Fruit fly (Drosophila melanogaster) whole organism, pupa: ENCODE results near the gene CG13972.

ENCODE experiments used
- CG10348 ChIP-seq: fragments of 200-800 bp; sonication (Bioruptor generic); IDR thresholded peaks from 2 replicates; pipeline ENCODE4 v1.3.6; 2022; ENCODE audit warnings: missing biosample characterization, missing genetic modification characterization
- CG13204 ChIP-seq: fragments of 200-800 bp; sonication (Bioruptor generic); optimal IDR thresholded peaks from 2 replicates; lab custom pipeline; 2018; ENCODE audit warnings: missing biosample characterization, mild to moderate bottlenecking, missing genetic modification characterization, moderate library complexity
- CG17806 ChIP-seq: fragments of 200-800 bp; sonication (Bioruptor generic); optimal IDR thresholded peaks from 2 replicates; lab custom pipeline; 2018; ENCODE audit warnings: missing biosample characterization, mild to moderate bottlenecking, missing genetic modification characterization, moderate library complexity
- CG32121 ChIP-seq: fragments of 200-800 bp; sonication (Bioruptor generic); IDR thresholded peaks from 2 replicates; pipeline ENCODE4 v1.3.6; 2022; ENCODE audit warnings: missing biosample characterization, missing genetic modification characterization
- CG4496 ChIP-seq: fragments of 200-800 bp; sonication (Bioruptor generic); IDR thresholded peaks from 3 replicates; pipeline ENCODE4 v1.3.6; 2022; ENCODE audit warnings: missing biosample characterization, missing genetic modification characterization
- CG9948 ChIP-seq: fragments of 200-800 bp; sonication (Bioruptor generic); optimal IDR thresholded peaks from 2 replicates; lab custom pipeline; 2018; ENCODE audit warnings: missing biosample characterization, mild to moderate bottlenecking, missing genetic modification characterization, moderate library complexity
- D1 ChIP-seq: fragments of 200-800 bp; sonication (Bioruptor generic); optimal IDR thresholded peaks from 2 replicates; lab custom pipeline; 2018; ENCODE audit warnings: missing biosample characterization, mild to moderate bottlenecking, missing genetic modification characterization, moderate library complexity
- EcR ChIP-seq: fragments of 200-800 bp; sonication (Bioruptor generic); optimal IDR thresholded peaks from 3 replicates; lab custom pipeline; 2019; ENCODE audit warnings: missing biosample characterization, missing genetic modification characterization, mild to moderate bottlenecking, moderate library complexity, missing genetic modification reagents
- Ets98B ChIP-seq: fragments of 200-800 bp; sonication (Bioruptor generic); IDR thresholded peaks from 2 replicates; pipeline ENCODE4 v1.3.6; 2022; ENCODE audit warnings: missing biosample characterization, missing genetic modification characterization
- Pif1A ChIP-seq: fragments of 200-800 bp; sonication (Bioruptor generic); optimal IDR thresholded peaks from 3 replicates; lab custom pipeline; 2016; ENCODE audit warnings: missing biosample characterization, missing genetic modification characterization
- Pif1B ChIP-seq: fragments of 200-800 bp; sonication (Bioruptor generic); optimal IDR thresholded peaks from 3 replicates; lab custom pipeline; 2016; ENCODE audit warnings: missing biosample characterization, missing genetic modification characterization
- Snoo ChIP-seq: fragments of 200-800 bp; sonication (Bioruptor generic); optimal IDR thresholded peaks from 3 replicates; lab custom pipeline; 2017; ENCODE audit warnings: missing biosample characterization, mild to moderate bottlenecking, missing genetic modification characterization, inconsistent platforms
- gl ChIP-seq: fragments of 200-800 bp; sonication (Bioruptor generic); optimal IDR thresholded peaks from 2 replicates; lab custom pipeline; 2018; ENCODE audit warnings: missing biosample characterization, mild to moderate bottlenecking, missing genetic modification characterization
- rn ChIP-seq: fragments of 200-800 bp; sonication (Bioruptor generic); IDR thresholded peaks from 2 replicates; pipeline ENCODE4 v1.3.6; 2022; ENCODE audit warnings: missing biosample characterization, missing genetic modification characterization

DNA sequence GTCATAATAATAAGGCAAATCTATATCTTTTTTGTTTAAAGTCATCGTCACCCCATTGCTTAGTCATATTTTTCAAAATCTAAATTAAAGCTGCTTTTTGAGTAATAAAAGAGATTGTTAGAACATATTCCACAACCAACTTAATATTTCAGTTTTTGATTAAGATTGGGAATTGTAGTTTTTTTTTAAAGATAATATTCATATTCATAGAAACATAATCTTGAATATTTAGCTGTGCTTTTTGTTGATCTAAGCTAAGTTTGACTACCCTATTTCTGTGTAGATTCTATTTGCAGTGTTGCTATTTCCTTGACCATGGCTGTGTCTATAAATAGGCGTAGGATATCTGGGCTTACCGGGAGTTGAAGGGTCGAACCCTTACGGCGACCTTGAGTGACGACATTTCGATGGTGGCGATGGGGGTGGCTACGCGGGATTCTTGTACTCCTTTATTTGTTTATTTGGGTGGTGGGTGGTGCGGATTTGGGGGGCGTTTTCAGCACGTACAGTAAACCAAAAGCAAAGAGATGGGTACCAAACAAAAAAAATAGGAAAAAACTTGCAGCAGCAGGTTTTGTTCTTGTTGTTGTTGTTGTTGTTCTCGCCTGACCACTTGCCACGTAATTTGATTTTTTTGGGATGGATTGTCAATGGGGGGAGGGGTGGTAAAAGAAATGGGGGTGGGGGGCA, 41.1 kb upstream of the CG13972 start:
- TF ChIP-seq D1 (tag; lab: Kevin White, UChicago) (no peak), Ets98B (GFP tag; lab: Robert Waterston, UW) (no peak), Pif1B (GFP tag; lab: Kevin White, UChicago) (no peak), CG4496 (GFP tag; lab: Robert Waterston, UW) (no peak), rn (GFP tag; lab: Robert Waterston, UW) (no peak), CG13204 (GFP tag; lab: Kevin White, UChicago) (no peak), EcR (GFP tag; lab: Kevin White, UChicago) (no peak), CG9948 (tag; lab: Kevin White, UChicago) (peak; percentile 26), Snoo (tag; lab: Kevin White, UChicago) (no peak), Pif1A (GFP tag; lab: Kevin White, UChicago) (no peak), CG17806 (tag; lab: Kevin White, UChicago) (peak; percentile 6), CG32121 (GFP tag; lab: Robert Waterston, UW) (no peak), gl (tag; lab: Kevin White, UChicago) (no peak), CG10348 (GFP tag; lab: Robert Waterston, UW) (no peak)
